Worm (Caenorhabditis elegans) whole organism, L4 larva: ENCODE data around the gene ZK682.7.

Experiments
- ama-1 ChIP-seq: fragments of 150-350 bp; optimal IDR thresholded peaks from 2 replicates; lab custom pipeline; 2014; ENCODE audit warnings: inconsistent platforms, mixed read lengths
- pha-4 ChIP-seq, 2 experiments: fragments of 150-350 bp in 1 of 2; fragments of 200-800 bp in 1 of 2; sonication (Bioruptor generic) in 1 of 2; IDR thresholded peaks in 1 of 2; optimal IDR thresholded peaks in 1 of 2; 2 replicates each; pipeline versions ENCODE4 v1.3.6 to Lab custom; 2014 to 2022; ENCODE audit warnings: missing genetic modification characterization in 2 of 2, missing genetic modification reagents in 2 of 2, missing biosample characterization in 1 of 2, missing compliant biosample characterization in 1 of 2
- snpc-4 ChIP-seq: fragments of 150-350 bp; optimal IDR thresholded peaks from 2 replicates; lab custom pipeline; 2014; ENCODE audit warnings: missing biosample characterization, missing genetic modification characterization
- unc-62 ChIP-seq, 3 experiments: fragments of 150-350 bp in 1 of 3; sonication (generic microtip); optimal IDR thresholded peaks in 2 of 3; peaks in 1 of 3; 1 replicate in 1 of 3; 2 replicates in 2 of 3; lab custom pipeline; 2014 to 2017; ENCODE audit warnings: missing biosample characterization in 3 of 3, missing genetic modification characterization in 3 of 3, missing genetic modification reagents in 3 of 3, missing genotype in 1 of 3
- zag-1 ChIP-seq: fragments of 150-350 bp; optimal IDR thresholded peaks from 2 replicates; lab custom pipeline; 2014; ENCODE audit warnings: missing biosample characterization, missing genetic modification characterization

DNA sequence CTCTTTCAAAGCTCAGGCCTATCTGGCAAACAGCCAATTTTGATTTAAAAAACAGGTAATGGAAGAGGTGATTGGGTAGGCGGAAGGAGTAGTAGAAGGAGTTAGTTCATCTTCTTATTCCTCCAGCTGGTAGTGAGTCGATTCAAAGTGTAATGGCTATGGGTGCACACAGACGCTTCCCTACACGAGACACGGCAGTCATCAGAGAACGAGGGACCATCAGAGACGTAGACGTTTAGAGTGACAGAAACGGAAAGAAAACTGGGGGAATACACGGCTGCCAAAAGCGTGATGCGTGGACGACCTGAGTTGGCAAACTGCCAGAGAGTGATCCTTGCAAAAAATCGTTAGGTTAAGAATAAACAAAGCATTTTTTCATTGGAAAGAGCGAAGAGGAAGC is 44.5 kb downstream of the ZK682.7 start:
- no peak for TF ChIP-seq snpc-4
- TF ChIP-seq unc-62 (GFP tag; optimal IDR thresholded peaks at IDR 0.05 in 1 of 2; lab: Kevin White, UChicago), result peak in 1 of 2 experiments; percentile 83
- no peak for TF ChIP-seq unc-62 (tag; optimal IDR thresholded peaks at IDR 0.05; lab: Kevin White, UChicago)
- no peak for TF ChIP-seq ama-1 (lab: Kevin White, UChicago)
- no peak for TF ChIP-seq pha-4 (GFP tag; IDR thresholded peaks at IDR 0.05; lab: Robert Waterston, UW)
- TF ChIP-seq pha-4 (tag; optimal IDR thresholded peaks at IDR 0.05; lab: Kevin White, UChicago), result no peak
- TF ChIP-seq zag-1 (tag; lab: Kevin White, UChicago), result no peak
